Worm (Caenorhabditis elegans) whole organism, L4/young adult: ENCODE results near the gene clec-88.

Source experiments
- W03F9.2 ChIP-seq: fragments of 150-350 bp; optimal IDR thresholded peaks from 2 replicates; lab custom pipeline; 2014; ENCODE audit warnings: missing biosample characterization, missing genetic modification characterization
- dao-5 ChIP-seq: sonication (generic microtip); optimal IDR thresholded peaks from 2 replicates; lab custom pipeline; 2016; ENCODE audit warnings: missing genotype, missing genetic modification characterization, moderate library complexity, missing compliant biosample characterization
- him-1 ChIP-seq: sonication (generic microtip); optimal IDR thresholded peaks from 2 replicates; lab custom pipeline; 2016; ENCODE audit warnings: missing genotype, missing genetic modification reagents, missing genetic modification characterization, missing compliant biosample characterization

The clec-88 gene

ce11 chrII:6365237-6365815, at the start of gene clec-88, which contains the start of gene ani-2:
Gene clec-88, plus strand, starts transcription at chrII:6365722.
Gene ani-2, minus strand, starts transcription at chrII:6365367.
- TF ChIP-seq W03F9.2 (tag; lab: Kevin White, UChicago) (no peak), dao-5 (tag; lab: Kevin White, UChicago) (no peak), him-1 (tag; lab: Kevin White, UChicago) (no peak)

DNA sequence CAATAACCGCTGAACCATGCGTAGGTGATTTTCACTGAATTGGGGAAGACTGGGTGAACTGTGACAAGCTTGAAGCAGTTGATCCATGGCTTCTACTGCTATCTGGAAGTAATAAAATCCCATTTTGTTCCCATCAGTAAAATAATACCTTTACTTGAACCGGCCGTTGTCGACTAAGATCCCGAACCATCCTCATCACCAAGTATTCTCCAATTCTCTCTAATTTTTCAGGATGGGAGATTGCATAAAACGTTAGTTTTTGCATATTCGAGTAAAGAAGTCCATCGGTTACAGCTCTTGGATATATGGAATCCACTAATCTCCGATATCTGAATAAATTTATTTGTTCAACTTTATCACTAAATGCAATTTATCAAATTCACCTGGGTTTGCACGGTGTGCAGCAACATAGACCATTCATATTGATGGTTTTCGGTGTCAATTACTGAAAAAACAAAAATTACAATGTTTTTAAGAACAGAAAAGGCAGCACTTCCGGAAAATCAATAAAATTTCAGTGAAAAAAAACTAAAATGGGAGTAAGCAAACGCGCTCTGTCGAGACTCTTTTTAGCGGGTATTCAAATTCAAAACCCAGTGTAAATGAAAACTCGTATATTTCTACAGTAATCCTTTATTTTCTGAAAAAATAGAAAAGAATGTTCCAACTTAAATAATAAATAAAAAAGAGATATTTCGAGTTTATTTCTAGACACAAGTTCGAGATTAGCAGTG, 44.7 kb upstream of the clec-88 start, which contains the start of gene efr-3:
Gene efr-3 (minus strand): TSS at position 505 of the 734 bp plus-strand sequence.
- TF ChIP-seq him-1 (tag; lab: Kevin White, UChicago) (no peak), W03F9.2 (tag; lab: Kevin White, UChicago) (peak; percentile 38), dao-5 (tag; lab: Kevin White, UChicago) (no peak)

DNA sequence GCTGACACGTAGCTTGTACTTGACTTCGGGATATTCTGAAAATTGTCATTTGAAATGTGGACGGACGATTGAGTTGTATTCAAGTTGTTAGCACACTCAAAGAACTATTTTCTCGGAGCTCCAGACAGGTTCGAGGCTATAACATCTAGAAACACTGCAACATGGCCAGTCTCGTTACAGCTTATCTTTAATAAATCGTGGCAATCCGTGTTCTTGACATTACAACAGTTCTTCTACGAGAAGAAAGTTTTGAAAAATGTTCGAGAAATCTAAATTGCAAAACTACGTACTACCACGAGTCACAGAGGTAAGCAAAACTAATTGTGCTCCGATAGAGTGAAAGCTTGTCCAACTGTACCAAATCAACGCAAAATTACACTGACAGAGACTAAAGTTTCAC, 43.4 kb upstream of the clec-88 start:
- no peak for TF ChIP-seq W03F9.2 (tag; lab: Kevin White, UChicago)
- no peak for TF ChIP-seq dao-5 (tag; lab: Kevin White, UChicago)
- TF ChIP-seq him-1 (tag; lab: Kevin White, UChicago): no peak

DNA sequence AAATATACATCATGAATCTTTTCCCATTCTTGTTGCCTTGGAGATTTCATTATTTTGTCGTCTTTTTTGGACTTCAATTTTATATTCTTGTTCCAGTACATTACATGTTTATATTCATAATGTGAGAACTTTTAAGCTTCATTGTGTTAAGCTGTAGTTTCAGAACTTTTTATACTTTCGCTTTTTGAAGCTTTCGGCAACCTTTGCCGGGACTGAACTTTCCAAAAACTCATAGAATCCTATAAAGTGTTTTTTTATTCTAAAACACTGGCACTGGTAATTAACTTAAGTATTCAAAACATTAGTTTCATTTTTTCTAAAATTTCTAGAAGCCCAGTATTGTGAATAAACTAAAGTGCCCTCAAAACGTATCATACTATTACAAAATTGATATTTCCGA, 42.5 kb upstream of the clec-88 start, which contains the start of gene C32D5.4:
Gene C32D5.4 (minus strand): TSS at position 101 of the 400 bp plus-strand sequence.
- no peak for TF ChIP-seq him-1 (tag; lab: Kevin White, UChicago)
- TF ChIP-seq dao-5 (tag; lab: Kevin White, UChicago): no peak
- TF ChIP-seq W03F9.2 (tag; lab: Kevin White, UChicago): no peak

- TF ChIP-seq dao-5 (tag; lab: Kevin White, UChicago) (no peak), him-1 (tag; lab: Kevin White, UChicago) (no peak), W03F9.2 (tag; lab: Kevin White, UChicago) (no peak)
These were observed 41.4 kb upstream of the clec-88 start, which contains the start of gene sma-6 for ce11 chrII:6324086-6324485. Gene sma-6, plus strand, starts transcription at chrII:6324484.

ce11 chrII:6327317-6327716, 38.2 kb upstream of the clec-88 start:
- TF ChIP-seq dao-5 (tag; lab: Kevin White, UChicago) (no peak), W03F9.2 (tag; lab: Kevin White, UChicago) (no peak), him-1 (tag; lab: Kevin White, UChicago) (no peak)

- TF ChIP-seq dao-5 (tag; lab: Kevin White, UChicago): no peak
- no peak for TF ChIP-seq W03F9.2 (tag; lab: Kevin White, UChicago)
- TF ChIP-seq him-1 (tag; lab: Kevin White, UChicago): no peak
These were observed 36.9 kb upstream of the clec-88 start for ce11 chrII:6328672-6329071.

DNA sequence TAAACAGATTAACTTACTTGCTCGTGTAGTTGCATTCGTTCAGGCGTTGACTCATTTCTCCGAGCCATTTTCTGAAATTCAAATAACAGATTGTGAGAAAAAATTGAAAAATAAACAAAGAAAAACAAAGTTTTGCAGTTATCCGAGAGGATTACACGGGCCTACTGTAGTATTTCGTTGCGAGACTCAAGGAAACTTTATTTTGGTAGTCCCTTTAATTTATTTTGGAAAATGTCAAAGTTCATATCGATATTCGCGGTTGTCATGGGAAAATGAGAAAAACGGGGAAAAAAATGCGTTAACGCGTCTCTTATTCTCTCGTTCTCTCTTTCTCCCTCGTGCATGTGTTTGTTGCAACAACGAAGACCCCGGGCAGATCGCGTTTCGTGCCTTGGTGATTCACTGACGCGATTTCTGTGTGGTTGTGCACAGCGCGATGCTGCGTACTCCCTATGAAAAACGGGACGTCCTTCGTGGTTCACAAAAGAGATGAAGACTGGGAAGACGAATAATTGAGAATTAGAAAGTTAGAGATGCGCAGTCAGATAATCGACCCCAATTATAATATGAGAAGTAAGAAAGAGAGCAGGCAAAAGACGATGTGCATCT, 34.2 kb upstream of the clec-88 start, which contains the start of gene set-4:
Gene set-4 (minus strand): TSS at position 120 of the 609 bp plus-strand sequence.
- TF ChIP-seq W03F9.2 (tag; lab: Kevin White, UChicago): peak; percentile 51
- TF ChIP-seq dao-5 (tag; lab: Kevin White, UChicago): no peak
- peak; percentile 78 for TF ChIP-seq him-1 (tag; lab: Kevin White, UChicago)

DNA sequence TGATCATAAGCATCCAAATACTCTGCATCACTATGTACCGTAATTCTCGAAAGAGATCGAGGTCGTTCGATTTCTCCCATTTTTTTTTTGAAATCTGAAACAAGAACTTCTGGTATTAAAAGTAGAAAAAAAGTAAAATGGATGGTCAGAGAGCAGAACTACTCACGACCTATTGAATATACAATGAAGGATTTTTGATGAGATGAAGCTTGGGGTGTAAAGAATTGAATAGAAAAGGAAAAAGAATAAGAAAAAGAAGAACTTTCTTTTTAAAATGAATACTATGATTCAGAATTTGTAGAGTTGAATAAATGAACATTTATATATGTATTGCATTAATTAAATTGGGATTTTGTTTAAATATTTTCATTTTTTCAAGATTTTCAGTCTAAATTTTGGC, 31.6 kb upstream of the clec-88 start, which contains the start of gene ttc-39B:
Gene ttc-39B (minus strand): TSS at position 101 of the 400 bp plus-strand sequence.
- TF ChIP-seq W03F9.2 (tag; lab: Kevin White, UChicago) (no peak), dao-5 (tag; lab: Kevin White, UChicago) (no peak), him-1 (tag; lab: Kevin White, UChicago) (no peak)

ce11 chrII:6334745-6335260, 30.7 kb upstream of the clec-88 start:
- TF ChIP-seq W03F9.2 (tag; lab: Kevin White, UChicago) (no peak), him-1 (tag; lab: Kevin White, UChicago) (no peak), dao-5 (tag; lab: Kevin White, UChicago) (no peak)

DNA sequence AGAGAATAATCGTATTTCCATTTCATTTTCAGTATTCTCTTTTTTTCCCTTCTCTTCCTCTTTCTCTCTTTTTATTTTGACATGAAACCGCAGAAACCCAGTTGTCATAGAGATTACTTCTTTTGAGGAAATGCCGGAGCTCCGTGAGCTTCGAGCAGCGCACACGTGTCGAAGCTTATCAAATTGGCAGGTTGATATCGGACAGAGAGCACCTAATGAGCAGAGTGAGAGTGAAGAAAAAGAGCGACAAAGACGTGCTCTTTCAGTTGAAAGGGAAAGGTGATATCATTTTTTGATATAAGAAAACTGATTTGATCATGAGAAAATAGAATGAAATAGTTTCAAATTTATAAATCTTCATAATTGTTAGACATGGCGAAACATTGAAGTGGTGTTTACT, 30.2 kb upstream of the clec-88 start, which contains the start of gene C32D5.14:
Gene C32D5.14 (plus strand): TSS at position 131 of the 400 bp plus-strand sequence.
- TF ChIP-seq him-1 (tag; lab: Kevin White, UChicago) (no peak), W03F9.2 (tag; lab: Kevin White, UChicago) (no peak), dao-5 (tag; lab: Kevin White, UChicago) (no peak)

ce11 chrII:6339511-6339910, 26.0 kb upstream of the clec-88 start:
- no peak for TF ChIP-seq him-1 (tag; lab: Kevin White, UChicago)
- no peak for TF ChIP-seq dao-5 (tag; lab: Kevin White, UChicago)
- TF ChIP-seq W03F9.2 (tag; lab: Kevin White, UChicago): no peak
